Worm (Caenorhabditis elegans) whole organism, late embryonic: ENCODE measurements around the gene Y46G5A.15.

ENCODE experiments used
- C08G9.2 ChIP-seq: sonication (generic microtip); optimal IDR thresholded peaks from 2 replicates; lab custom pipeline; 2016; ENCODE audit warnings: mild to moderate bottlenecking, missing genetic modification characterization, moderate library complexity, missing compliant biosample characterization
- ama-1 ChIP-seq: fragments of 150-350 bp; optimal IDR thresholded peaks from 2 replicates; lab custom pipeline; 2014
- ceh-24 ChIP-seq: sonication (generic microtip); optimal IDR thresholded peaks from 2 replicates; lab custom pipeline; 2016; ENCODE audit warnings: mild to moderate bottlenecking, missing genetic modification characterization, missing compliant biosample characterization
- ceh-34 ChIP-seq: sonication (generic microtip); optimal IDR thresholded peaks from 2 replicates; lab custom pipeline; 2016; ENCODE audit warnings: mild to moderate bottlenecking, missing genetic modification characterization, missing compliant biosample characterization
- dve-1 ChIP-seq: sonication (generic microtip); optimal IDR thresholded peaks from 2 replicates; lab custom pipeline; 2017; ENCODE audit warnings: antibody characterized with exemption, mild to moderate bottlenecking, missing genetic modification characterization, missing compliant biosample characterization
- elt-2 ChIP-seq: sonication (generic microtip); optimal IDR thresholded peaks from 2 replicates; lab custom pipeline; 2016; ENCODE audit warnings: missing genetic modification reagents, missing genetic modification characterization, missing compliant biosample characterization
- fax-1 ChIP-seq: sonication (generic microtip); optimal IDR thresholded peaks from 2 replicates; lab custom pipeline; 2016; ENCODE audit warnings: missing genotype, missing genetic modification characterization, missing compliant biosample characterization
- pha-4 ChIP-seq: fragments of 150-350 bp; optimal IDR thresholded peaks from 2 replicates; lab custom pipeline; 2018; ENCODE audit warnings: missing biosample characterization, missing genetic modification reagents, missing genetic modification characterization
- pqm-1 ChIP-seq: sonication (generic microtip); optimal IDR thresholded peaks from 2 replicates; lab custom pipeline; 2016; ENCODE audit warnings: missing genetic modification characterization, missing compliant biosample characterization
- unc-42 ChIP-seq: sonication (generic microtip); optimal IDR thresholded peaks from 2 replicates; lab custom pipeline; 2016; ENCODE audit warnings: missing genotype, missing genetic modification characterization, missing compliant biosample characterization

DNA sequence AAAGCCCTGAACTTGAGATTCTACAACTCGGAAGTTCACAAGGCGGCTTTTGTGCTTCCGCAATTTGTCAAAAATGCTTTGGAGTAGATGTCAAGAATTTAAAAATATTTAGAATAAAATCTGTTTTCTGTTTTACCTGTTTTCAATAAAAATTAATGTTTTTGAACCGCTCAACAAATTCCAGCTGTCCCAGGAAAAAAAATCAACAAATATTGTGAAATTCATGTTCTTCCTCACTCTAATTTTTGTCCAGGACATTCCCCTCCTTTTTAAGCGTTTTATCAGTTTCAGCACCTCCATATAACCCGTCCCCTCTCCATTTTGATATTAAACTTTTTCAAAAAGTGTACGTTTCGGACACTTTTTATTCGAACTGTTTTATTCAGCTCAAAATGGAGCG is 25.5 kb upstream of the Y46G5A.15 start, which contains the start of gene Y46G5A.20:
- TF ChIP-seq elt-2 (tag; lab: Kevin White, UChicago) = no peak
- no peak for TF ChIP-seq ceh-24
- no peak for TF ChIP-seq ama-1 (lab: Kevin White, UChicago)
- TF ChIP-seq pha-4 (tag; lab: Kevin White, UChicago) = no peak
- TF ChIP-seq pqm-1 = no peak
- no peak for TF ChIP-seq C08G9.2 (tag; lab: Kevin White, UChicago)
- no peak for TF ChIP-seq unc-42
- TF ChIP-seq fax-1 (tag; lab: Kevin White, UChicago) = no peak
- TF ChIP-seq ceh-34 = no peak
- no peak for TF ChIP-seq dve-1
